Worm (Caenorhabditis elegans) whole organism, young adult: ENCODE measurements around the gene nhr-170.
A peak's percentile ranks its signal among the peaks of the same experiment; 100 is the strongest.

ENCODE experiments used
- B0336.3 ChIP-seq: fragments of 200-800 bp; sonication (Bioruptor generic); IDR thresholded peaks from 2 replicates; pipeline ENCODE4 v1.3.6; 2022; ENCODE audit warnings: missing genetic modification characterization, missing compliant biosample characterization
- F23B12.7 ChIP-seq: sonication (generic microtip); optimal IDR thresholded peaks from 2 replicates; lab custom pipeline; 2017; ENCODE audit warnings: missing genetic modification characterization, mild to moderate bottlenecking, missing compliant biosample characterization, antibody characterized with exemption, moderate library complexity; ENCODE audit not compliant: insufficient read depth
- F33H1.4 ChIP-seq: fragments of 200-800 bp; sonication (Bioruptor generic); IDR thresholded peaks from 2 replicates; pipeline ENCODE4 v1.3.6; 2022; ENCODE audit warnings: missing genetic modification reagents, missing genetic modification characterization, missing compliant biosample characterization
- F39B2.1 ChIP-seq: fragments of 200-800 bp; sonication (Bioruptor generic); IDR thresholded peaks from 2 replicates; pipeline ENCODE4 v1.3.6; 2022; ENCODE audit warnings: missing genetic modification reagents, missing genetic modification characterization, missing compliant biosample characterization
- F52B5.7 ChIP-seq: sonication (generic microtip); optimal IDR thresholded peaks from 2 replicates; lab custom pipeline; 2016; ENCODE audit warnings: mild to moderate bottlenecking, missing genetic modification characterization, missing compliant biosample characterization
- T07F8.4 ChIP-seq: sonication (generic microtip); optimal IDR thresholded peaks from 2 replicates; lab custom pipeline; 2016; ENCODE audit warnings: mild to moderate bottlenecking, missing genetic modification characterization, moderate library complexity, missing compliant biosample characterization
- Y53G8AR.9 ChIP-seq: fragments of 200-800 bp; sonication (Bioruptor generic); conservative IDR thresholded peaks from 2 replicates; pipeline ENCODE4 v1.3.6; 2022; ENCODE audit warnings: missing genetic modification reagents, missing genetic modification characterization, missing compliant biosample characterization
- ama-1 ChIP-seq, 3 experiments: fragments of 150-350 bp in 1 of 3; sonication (generic microtip) in 2 of 3; optimal IDR thresholded peaks; 2 replicates each; lab custom pipeline; 2014 to 2018; ENCODE audit warnings: missing biosample characterization in 2 of 3, missing genetic modification characterization in 2 of 3, missing genetic modification reagents in 2 of 3
- aptf-3 ChIP-seq: fragments of 200-800 bp; sonication (Bioruptor generic); IDR thresholded peaks from 2 replicates; pipeline ENCODE4 v1.3.6; 2022; ENCODE audit warnings: missing genetic modification characterization, missing compliant biosample characterization
- atf-7 ChIP-seq: sonication (generic microtip); optimal IDR thresholded peaks from 2 replicates; lab custom pipeline; 2017; ENCODE audit warnings: mild to moderate bottlenecking, missing genetic modification characterization, missing compliant biosample characterization
- attf-5 ChIP-seq: fragments of 200-800 bp; sonication (Bioruptor generic); optimal IDR thresholded peaks from 2 replicates; lab custom pipeline; 2018; ENCODE audit warnings: mild to moderate bottlenecking, missing genetic modification characterization, missing compliant biosample characterization
- bed-1 ChIP-seq: fragments of 200-800 bp; sonication (Bioruptor generic); IDR thresholded peaks from 2 replicates; pipeline ENCODE4 v1.3.6; 2022; ENCODE audit warnings: missing genetic modification reagents, missing genetic modification characterization, missing compliant biosample characterization
- ceh-58 ChIP-seq: fragments of 200-800 bp; sonication (Bioruptor generic); IDR thresholded peaks from 2 replicates; pipeline ENCODE4 v1.3.6; 2022; ENCODE audit warnings: missing genetic modification characterization, missing compliant biosample characterization
- ceh-79 ChIP-seq: sonication (generic microtip); optimal IDR thresholded peaks from 2 replicates; lab custom pipeline; 2017; ENCODE audit warnings: mild to moderate bottlenecking, missing genetic modification characterization, missing compliant biosample characterization
- die-1 ChIP-seq: sonication (generic microtip); optimal IDR thresholded peaks from 2 replicates; lab custom pipeline; 2016; ENCODE audit warnings: missing genotype, mild to moderate bottlenecking, missing genetic modification characterization, missing compliant biosample characterization
- dox-1 ChIP-seq: fragments of 200-800 bp; sonication (Bioruptor generic); IDR thresholded peaks from 2 replicates; pipeline ENCODE4 v1.3.6; 2022; ENCODE audit warnings: missing genetic modification reagents, missing genetic modification characterization, missing compliant biosample characterization
- efl-1 ChIP-seq: fragments of 150-350 bp; optimal IDR thresholded peaks from 2 replicates; lab custom pipeline; 2014; ENCODE audit warnings: missing biosample characterization, missing genetic modification reagents, missing genetic modification characterization
- ekl-4 ChIP-seq: fragments of 200-800 bp; sonication (Bioruptor generic); IDR thresholded peaks from 2 replicates; pipeline ENCODE4 v1.3.6; 2022; ENCODE audit warnings: missing genetic modification reagents, missing genetic modification characterization, missing compliant biosample characterization
- fkh-3 ChIP-seq: sonication (generic microtip); optimal IDR thresholded peaks from 2 replicates; lab custom pipeline; 2016; ENCODE audit warnings: mild to moderate bottlenecking, missing genetic modification characterization, missing compliant biosample characterization
- gei-17 ChIP-seq: fragments of 200-800 bp; sonication (Bioruptor generic); optimal IDR thresholded peaks from 2 replicates; lab custom pipeline; 2018; ENCODE audit warnings: mild to moderate bottlenecking, missing genetic modification characterization, missing compliant biosample characterization
- hmg-1.2 ChIP-seq: fragments of 200-800 bp; sonication (Bioruptor generic); IDR thresholded peaks from 2 replicates; pipeline ENCODE4 v1.3.6; 2022; ENCODE audit warnings: missing genetic modification reagents, missing genetic modification characterization, missing compliant biosample characterization
- hrde-1 ChIP-seq: sonication (generic microtip); optimal IDR thresholded peaks from 2 replicates; lab custom pipeline; 2016; ENCODE audit warnings: missing genetic modification characterization, mild to moderate bottlenecking, missing compliant biosample characterization, moderate library complexity, missing genotype, missing genetic modification reagents, borderline replicate concordance
- lin-26 ChIP-seq: fragments of 200-800 bp; sonication (Bioruptor generic); IDR thresholded peaks from 2 replicates; pipeline ENCODE4 v1.3.6; 2022; ENCODE audit warnings: missing genetic modification reagents, missing genetic modification characterization, missing compliant biosample characterization
- mcd-1 ChIP-seq: fragments of 200-800 bp; sonication (Bioruptor generic); IDR thresholded peaks from 2 replicates; pipeline ENCODE4 v1.3.6; 2022; ENCODE audit warnings: missing genetic modification reagents, missing genetic modification characterization, missing compliant biosample characterization
- mxl-1 ChIP-seq: sonication (generic microtip); optimal IDR thresholded peaks from 2 replicates; lab custom pipeline; 2016; ENCODE audit warnings: missing genetic modification characterization, missing compliant biosample characterization
- nfya-2 ChIP-seq: fragments of 200-800 bp; sonication (Bioruptor generic); IDR thresholded peaks from 2 replicates; pipeline ENCODE4 v1.3.6; 2022; ENCODE audit warnings: missing genetic modification reagents, missing genetic modification characterization, missing compliant biosample characterization
- nhr-80 ChIP-seq: sonication (generic microtip); optimal IDR thresholded peaks from 2 replicates; lab custom pipeline; 2016; ENCODE audit warnings: missing genetic modification characterization, missing compliant biosample characterization
- pha-4 ChIP-seq: fragments of 150-350 bp; sonication (generic microtip); optimal IDR thresholded peaks from 2 replicates; lab custom pipeline; 2014; ENCODE audit warnings: missing biosample characterization, missing genetic modification reagents, missing genetic modification characterization
- repo-1 ChIP-seq: sonication (generic microtip); optimal IDR thresholded peaks from 2 replicates; lab custom pipeline; 2017; ENCODE audit warnings: mild to moderate bottlenecking, missing genetic modification characterization, missing compliant biosample characterization
- rpc-1 ChIP-seq, 2 experiments: fragments of 150-350 bp in 1 of 2; sonication (generic microtip) in 1 of 2; optimal IDR thresholded peaks; 2 replicates each; lab custom pipeline; 2014 to 2018; ENCODE audit warnings: missing biosample characterization in 1 of 2, missing genetic modification characterization in 1 of 2, missing genetic modification reagents in 1 of 2, missing genotype in 1 of 2
- snpc-1.1 ChIP-seq: sonication (generic microtip); optimal IDR thresholded peaks from 2 replicates; lab custom pipeline; 2017; ENCODE audit warnings: missing genetic modification characterization, mild to moderate bottlenecking, missing compliant biosample characterization, antibody characterized with exemption, moderate library complexity, missing genotype, missing genetic modification reagents; ENCODE audit not compliant: insufficient read depth
- snpc-1.3 ChIP-seq: sonication (generic microtip); optimal IDR thresholded peaks from 2 replicates; lab custom pipeline; 2017; ENCODE audit warnings: missing genetic modification characterization, mild to moderate bottlenecking, missing compliant biosample characterization, antibody characterized with exemption, moderate library complexity, missing genotype, missing genetic modification reagents; ENCODE audit not compliant: insufficient read depth
- snpc-3.4 ChIP-seq: sonication (generic microtip); optimal IDR thresholded peaks from 2 replicates; lab custom pipeline; 2017; ENCODE audit warnings: missing genetic modification characterization, mild to moderate bottlenecking, missing compliant biosample characterization, antibody characterized with exemption, moderate library complexity, missing genotype, missing genetic modification reagents
- snpc-4 ChIP-seq, 5 experiments: fragments of 150-350 bp in 1 of 5; sonication (generic microtip) in 4 of 5; optimal IDR thresholded peaks; 2 replicates each; lab custom pipeline; 2014 to 2018; ENCODE audit warnings: missing genetic modification characterization in 5 of 5, missing biosample characterization in 3 of 5, antibody characterized with exemption in 2 of 5, mild to moderate bottlenecking in 2 of 5, missing compliant biosample characterization in 2 of 5, missing genotype in 2 of 5, moderate library complexity in 2 of 5, missing genetic modification reagents in 1 of 5
- sptf-2 ChIP-seq: fragments of 200-800 bp; sonication (Bioruptor generic); optimal IDR thresholded peaks from 2 replicates; lab custom pipeline; 2018; ENCODE audit warnings: mild to moderate bottlenecking, missing genetic modification characterization, missing compliant biosample characterization
- tbp1 ChIP-seq: fragments of 200-800 bp; sonication (Bioruptor generic); optimal IDR thresholded peaks from 2 replicates; lab custom pipeline; 2018; ENCODE audit warnings: mild to moderate bottlenecking, missing genetic modification characterization, missing compliant biosample characterization
- tlf-1 ChIP-seq: fragments of 200-800 bp; sonication (Bioruptor generic); optimal IDR thresholded peaks from 2 replicates; lab custom pipeline; 2018; ENCODE audit warnings: mild to moderate bottlenecking, missing genetic modification characterization, missing compliant biosample characterization
- ztf-6 ChIP-seq: fragments of 200-800 bp; sonication (Bioruptor generic); IDR thresholded peaks from 2 replicates; pipeline ENCODE4 v1.3.6; 2022; ENCODE audit warnings: missing genetic modification reagents, missing genetic modification characterization, missing compliant biosample characterization

The nhr-170 gene

DNA sequence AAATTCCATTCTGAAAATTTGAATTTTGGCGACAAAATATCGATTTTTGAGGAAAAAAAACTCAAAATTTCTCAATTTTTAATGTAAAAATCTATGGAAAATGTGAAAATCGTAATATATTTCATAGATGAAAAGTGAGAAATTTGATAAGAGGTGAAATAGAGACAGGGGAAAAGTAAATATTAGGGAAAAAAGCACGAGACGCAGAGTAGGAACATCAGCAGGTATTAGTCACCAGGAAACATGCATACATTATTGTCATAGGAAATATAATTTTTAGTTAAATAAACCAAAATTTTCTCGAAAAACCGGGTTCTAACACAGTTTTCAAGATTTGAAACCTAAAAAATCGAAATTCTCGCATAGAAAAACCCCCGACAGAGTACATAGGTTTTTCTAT, at the start of gene nhr-170:
Gene nhr-170 (minus strand): TSS at position 16 of the 400 bp plus-strand sequence.
- TF ChIP-seq nhr-80 (tag; lab: Kevin White, UChicago), result peak; percentile 17
- no peak for TF ChIP-seq mxl-1 (tag; lab: Kevin White, UChicago)

- TF ChIP-seq ekl-4 (GFP tag; lab: Robert Waterston, UW) (no peak), rpc-1 (optimal IDR thresholded peaks at IDR 0.05; lab: Kevin White, UChicago) (peak; percentile 14), rpc-1 (tag; optimal IDR thresholded peaks at IDR 0.05; lab: Kevin White, UChicago) (peak; percentile 58), tbp1 (GFP tag; lab: Kevin White, UChicago) (peak; percentile 71), aptf-3 (GFP tag; lab: Robert Waterston, UW) (no peak)
Observed at ce11 chrV:18848578-18848977, 48.0 kb upstream of the nhr-170 start.

- no peak for TF ChIP-seq gei-17 (GFP tag; lab: Kevin White, UChicago)
- no peak for TF ChIP-seq hrde-1
- TF ChIP-seq fkh-3 (tag; lab: Kevin White, UChicago), result no peak
- TF ChIP-seq sptf-2 (GFP tag; lab: Kevin White, UChicago), result no peak
- TF ChIP-seq F33H1.4 (GFP tag; lab: Robert Waterston, UW), result no peak
- TF ChIP-seq snpc-3.4 (tag; lab: Kevin White, UChicago), result no peak
- TF ChIP-seq F23B12.7 (tag; lab: Kevin White, UChicago), result no peak
- TF ChIP-seq die-1 (tag; lab: Kevin White, UChicago), result no peak
Observed at ce11 chrV:18846480-18846879, 45.9 kb upstream of the nhr-170 start, which contains the start of gene nhr-230. TSS of gene nhr-230 (plus strand) at chrV:18846780.

DNA sequence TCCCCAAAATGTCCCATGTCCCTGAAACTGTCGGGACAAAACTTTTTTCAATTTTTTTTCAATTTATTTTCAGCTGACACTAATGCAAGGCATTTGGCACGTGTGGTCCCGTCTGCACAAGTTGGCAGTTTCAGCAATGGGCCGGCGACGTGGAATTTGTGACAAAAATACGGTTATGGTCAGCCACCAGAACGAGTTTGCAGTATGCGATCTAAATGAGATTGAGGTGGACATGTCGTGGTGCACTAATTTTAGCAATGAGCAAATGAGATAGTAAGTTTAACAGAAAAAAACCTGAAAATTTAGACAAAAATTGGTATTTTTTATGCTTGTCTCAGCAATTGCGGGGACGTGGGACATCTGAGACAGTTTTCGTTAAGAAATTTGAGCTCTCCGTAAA, 41.8 kb upstream of the nhr-170 start:
- no peak for TF ChIP-seq mcd-1 (GFP tag; lab: Robert Waterston, UW)
- TF ChIP-seq lin-26 (GFP tag; lab: Robert Waterston, UW), result no peak
- no peak for TF ChIP-seq ceh-79
- no peak for TF ChIP-seq bed-1 (GFP tag; lab: Robert Waterston, UW)
- TF ChIP-seq atf-7 (tag; lab: Kevin White, UChicago), result no peak
- no peak for TF ChIP-seq repo-1 (tag; lab: Kevin White, UChicago)
- no peak for TF ChIP-seq nfya-2 (GFP tag; lab: Robert Waterston, UW)
- TF ChIP-seq F52B5.7 (tag; lab: Kevin White, UChicago), result no peak
- TF ChIP-seq T07F8.4 (tag; lab: Kevin White, UChicago), result no peak
- no peak for TF ChIP-seq ceh-58
- no peak for TF ChIP-seq sptf-2 (GFP tag; lab: Kevin White, UChicago)
- no peak for TF ChIP-seq snpc-1.3 (tag; lab: Kevin White, UChicago)
- no peak for TF ChIP-seq Y53G8AR.9 (GFP tag; lab: Robert Waterston, UW)
- TF ChIP-seq, all 124 proteins: peak for 0

ce11 chrV:18838799-18839354, 38.3 kb upstream of the nhr-170 start, which contains the start of gene nhr-65:
TSS of gene nhr-65 (plus strand) at chrV:18839304.
- TF ChIP-seq hmg-1.2 (peak; percentile 92), nhr-80 (tag; lab: Kevin White, UChicago) (peak; percentile 24), repo-1 (tag; lab: Kevin White, UChicago) (no peak), snpc-1.1 (tag; lab: Kevin White, UChicago) (no peak), dox-1 (GFP tag; lab: Robert Waterston, UW) (0 out of 2 replicates have a peak, but pooled peaks have one; percentile 30), snpc-4 (GFP tag; optimal IDR thresholded peaks at IDR 0.05; lab: Kevin White, UChicago) (no peak), snpc-4 (tag; optimal IDR thresholded peaks at IDR 0.05; lab: Kevin White, UChicago) (peak in 1 of 4 experiments; percentile 24), F39B2.1 (GFP tag; lab: Robert Waterston, UW) (no peak), ztf-6 (no peak), ama-1 (optimal IDR thresholded peaks at IDR 0.05; lab: Kevin White, UChicago) (no peak), ama-1 (GFP tag; optimal IDR thresholded peaks at IDR 0.05; lab: Kevin White, UChicago) (no peak), attf-5 (no peak), tlf-1 (GFP tag; lab: Kevin White, UChicago) (no peak), pha-4 (tag; lab: Kevin White, UChicago) (peak; percentile 3), B0336.3 (GFP tag; lab: Robert Waterston, UW) (no peak), efl-1 (GFP tag; lab: Kevin White, UChicago) (no peak)
